Fruit fly (Drosophila melanogaster) whole organism, adult: ENCODE measurements around the gene CG32572.

Experiments used
- CG11617 ChIP-seq: fragments of 200-800 bp; sonication (Bioruptor generic); optimal IDR thresholded peaks from 2 replicates; lab custom pipeline; 2017; ENCODE audit warnings: mild to moderate bottlenecking, missing biosample characterization, missing genetic modification reagents, missing genetic modification characterization
- CG12768 ChIP-seq: fragments of 200-800 bp; sonication (Bioruptor generic); optimal IDR thresholded peaks from 2 replicates; lab custom pipeline; 2017; ENCODE audit warnings: missing biosample characterization, missing genetic modification characterization, mild to moderate bottlenecking, moderate library complexity, missing genetic modification reagents
- CG14711 ChIP-seq: fragments of 200-800 bp; sonication (Bioruptor generic); optimal IDR thresholded peaks from 2 replicates; lab custom pipeline; 2018; ENCODE audit warnings: missing biosample characterization, mild to moderate bottlenecking, missing genetic modification characterization, moderate library complexity
- CG1620 ChIP-seq: fragments of 200-800 bp; sonication (Bioruptor generic); optimal IDR thresholded peaks from 2 replicates; lab custom pipeline; 2016; ENCODE audit warnings: missing biosample characterization, missing genetic modification characterization
- CG33017 ChIP-seq: fragments of 200-800 bp; sonication (Bioruptor generic); optimal IDR thresholded peaks from 2 replicates; lab custom pipeline; 2018; ENCODE audit warnings: missing biosample characterization, mild to moderate bottlenecking, missing genetic modification characterization, moderate library complexity
- CG5204 ChIP-seq: fragments of 200-800 bp; sonication (Bioruptor generic); optimal IDR thresholded peaks from 2 replicates; lab custom pipeline; 2016; ENCODE audit warnings: missing biosample characterization, missing genetic modification characterization
- CG7045 ChIP-seq: fragments of 200-800 bp; sonication (Bioruptor generic); optimal IDR thresholded peaks from 2 replicates; lab custom pipeline; 2017; ENCODE audit warnings: missing biosample characterization, mild to moderate bottlenecking, missing genetic modification characterization
- CG7101 ChIP-seq: fragments of 200-800 bp; sonication (Bioruptor generic); optimal IDR thresholded peaks from 2 replicates; lab custom pipeline; 2018; ENCODE audit warnings: missing biosample characterization, mild to moderate bottlenecking, missing genetic modification characterization, moderate library complexity
- Clk ChIP-seq: fragments of 200-800 bp; sonication (Bioruptor generic); optimal IDR thresholded peaks from 2 replicates; lab custom pipeline; 2017; ENCODE audit warnings: missing biosample characterization, missing genetic modification characterization
- Crg-1 ChIP-seq: fragments of 200-800 bp; sonication (Bioruptor generic); optimal IDR thresholded peaks from 2 replicates; lab custom pipeline; 2016; ENCODE audit warnings: missing biosample characterization, missing genetic modification characterization
- Hr96 ChIP-seq: fragments of 200-800 bp; sonication (Bioruptor generic); optimal IDR thresholded peaks from 2 replicates; lab custom pipeline; 2016; ENCODE audit warnings: missing biosample characterization, missing genetic modification characterization
- Mnt ChIP-seq: fragments of 200-800 bp; sonication (Bioruptor generic); optimal IDR thresholded peaks from 2 replicates; lab custom pipeline; 2016; ENCODE audit warnings: missing biosample characterization, mild to moderate bottlenecking, missing genetic modification characterization
- bab1 ChIP-seq: fragments of 200-800 bp; sonication (Bioruptor generic); optimal IDR thresholded peaks from 3 replicates; lab custom pipeline; 2019; ENCODE audit warnings: missing biosample characterization, mild to moderate bottlenecking, missing genetic modification characterization, moderate library complexity
- cic ChIP-seq: fragments of 200-800 bp; sonication (Bioruptor generic); optimal IDR thresholded peaks from 2 replicates; lab custom pipeline; 2017; ENCODE audit warnings: missing biosample characterization, mild to moderate bottlenecking, missing genetic modification characterization, moderate library complexity
- cnc ChIP-seq, 2 experiments: fragments of >200 bp; optimal IDR thresholded peaks; 2 replicates each; lab custom pipeline; 2017
- kay ChIP-seq: fragments of 200-800 bp; sonication (Bioruptor generic); peaks from one replicate; lab custom pipeline; 2016; ENCODE audit warnings: missing biosample characterization, missing genetic modification characterization, borderline replicate concordance
- ovo ChIP-seq: fragments of 200-800 bp; sonication (Bioruptor generic); optimal IDR thresholded peaks from 2 replicates; lab custom pipeline; 2016; ENCODE audit warnings: missing biosample characterization, missing genetic modification characterization
- pad ChIP-seq: fragments of 200-800 bp; sonication (Bioruptor generic); optimal IDR thresholded peaks from 3 replicates; lab custom pipeline; 2017; ENCODE audit warnings: missing biosample characterization, missing genetic modification characterization, mild to moderate bottlenecking, moderate library complexity, missing genetic modification reagents
- tj ChIP-seq: fragments of 200-800 bp; sonication (Bioruptor generic); optimal IDR thresholded peaks from 3 replicates; lab custom pipeline; 2017; ENCODE audit warnings: missing biosample characterization, mild to moderate bottlenecking, missing genetic modification characterization, moderate library complexity
- toe ChIP-seq: fragments of 200-800 bp; sonication (Bioruptor generic); optimal IDR thresholded peaks from 2 replicates; lab custom pipeline; 2016; ENCODE audit warnings: missing biosample characterization, missing genetic modification characterization

Gene CG32572

DNA sequence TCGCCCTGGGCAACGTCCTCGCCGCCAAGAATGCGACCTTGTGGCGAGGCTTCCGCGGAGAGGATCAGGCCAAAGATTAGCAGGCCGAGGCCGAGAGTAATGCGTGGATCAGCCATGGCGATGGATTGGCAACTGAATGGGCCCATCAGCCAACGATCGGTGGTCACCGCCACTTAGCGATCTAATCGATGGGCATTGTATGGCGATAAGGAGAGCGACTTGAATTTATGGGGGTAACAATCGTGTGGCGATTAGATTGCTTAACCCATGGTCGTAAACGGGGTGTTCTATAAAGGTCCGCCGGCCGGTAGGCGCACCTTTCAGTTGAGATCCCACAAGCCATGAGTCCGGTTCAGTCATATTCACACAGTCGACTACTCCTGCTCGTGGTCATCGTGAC lies 17.2 kb upstream of the CG32572 start, which contains the start of the genes CG9673 and CG4653:
Gene CG9673 (minus strand): TSS at position 138 of the 400 bp plus-strand sequence.
Gene CG4653 (plus strand): TSS at position 335 of the 400 bp plus-strand sequence.
- TF ChIP-seq cic (GFP tag; lab: Kevin White, UChicago) (peak; percentile 23), Mnt (peak; percentile 34), bab1 (GFP tag; lab: Kevin White, UChicago) (no peak)

dm6 chrX:16706774-16707173 lies 14.2 kb upstream of the CG32572 start, which contains the start of gene CG9672:
TSS of gene CG9672 (minus strand) at chrX:16706874.
- TF ChIP-seq pad (GFP tag; lab: Kevin White, UChicago) (no peak), ovo (GFP tag; lab: Kevin White, UChicago) (no peak), kay (GFP tag; lab: Kevin White, UChicago) (no peak), CG7101 (tag; lab: Kevin White, UChicago) (no peak), Clk (GFP tag; lab: Kevin White, UChicago) (no peak), tj (no peak), cnc (optimal IDR thresholded peaks at IDR 0.05; lab: Kevin White, UChicago) (no peak), CG14711 (tag; lab: Kevin White, UChicago) (no peak), CG5204 (GFP tag; lab: Kevin White, UChicago) (no peak)

DNA sequence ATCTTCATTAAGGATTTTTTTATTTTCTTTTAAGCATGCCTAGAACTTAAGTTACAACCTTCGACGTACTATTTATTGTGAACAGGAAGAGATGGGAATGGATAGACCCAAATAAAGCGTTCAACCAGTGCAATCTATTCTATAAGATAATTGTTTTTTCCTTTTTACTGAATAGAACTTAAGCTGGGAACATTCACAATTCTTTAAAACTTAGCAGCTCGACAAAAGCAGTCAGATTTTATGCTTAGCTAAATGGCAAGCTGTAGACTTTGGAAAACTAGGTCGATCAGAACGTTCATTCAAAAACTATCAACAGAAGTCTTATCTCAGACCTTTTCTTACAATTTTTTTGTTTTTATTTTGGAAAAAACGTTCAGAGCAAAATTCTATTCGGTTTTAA lies 10.0 kb upstream of the CG32572 start, which contains the start of gene CG13008:
Gene CG13008 (plus strand): TSS at position 301 of the 400 bp plus-strand sequence.
- no peak for TF ChIP-seq Crg-1 (GFP tag; lab: Kevin White, UChicago)
- TF ChIP-seq bab1 (GFP tag; lab: Kevin White, UChicago), result no peak
- TF ChIP-seq cnc (optimal IDR thresholded peaks at IDR 0.05; lab: Kevin White, UChicago), result no peak
- no peak for TF ChIP-seq toe (GFP tag; lab: Kevin White, UChicago)
- no peak for TF ChIP-seq CG12768 (GFP tag; lab: Kevin White, UChicago)
- TF ChIP-seq CG11617, result no peak
- no peak for TF ChIP-seq kay (GFP tag; lab: Kevin White, UChicago)
- no peak for TF ChIP-seq CG1620 (GFP tag; lab: Kevin White, UChicago)
- no peak for TF ChIP-seq CG14711 (tag; lab: Kevin White, UChicago)
- TF ChIP-seq Clk (GFP tag; lab: Kevin White, UChicago), result no peak
- no peak for TF ChIP-seq CG7101 (tag; lab: Kevin White, UChicago)
- no peak for TF ChIP-seq CG33017 (tag; lab: Kevin White, UChicago)
- TF ChIP-seq Hr96, result no peak
- no peak for TF ChIP-seq pad (GFP tag; lab: Kevin White, UChicago)
- TF ChIP-seq CG5204 (GFP tag; lab: Kevin White, UChicago), result no peak
- no peak for TF ChIP-seq ovo (GFP tag; lab: Kevin White, UChicago)
- TF ChIP-seq cic (GFP tag; lab: Kevin White, UChicago), result no peak

DNA sequence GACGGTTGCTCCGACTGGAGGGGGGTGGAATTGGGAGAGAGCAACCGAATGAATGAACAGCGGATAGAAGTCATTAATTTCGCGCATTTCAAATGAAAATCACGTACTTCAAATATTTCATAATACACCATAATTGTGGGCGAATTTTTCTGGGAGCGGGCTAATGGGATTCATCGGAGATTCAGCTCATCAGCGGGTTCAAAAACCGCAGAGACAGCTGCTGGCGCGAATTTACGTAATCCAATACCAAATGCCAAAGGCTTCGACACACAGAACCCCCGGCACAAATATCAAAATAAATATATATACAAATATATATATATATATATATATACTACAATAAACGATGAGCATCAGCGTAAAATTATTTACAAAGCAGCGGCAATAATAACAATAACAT lies 4.3 kb upstream of the CG32572 start:
- TF ChIP-seq CG11617 (no peak), cic (GFP tag; lab: Kevin White, UChicago) (no peak), Crg-1 (GFP tag; lab: Kevin White, UChicago) (no peak), CG12768 (GFP tag; lab: Kevin White, UChicago) (no peak), CG7101 (tag; lab: Kevin White, UChicago) (no peak), ovo (GFP tag; lab: Kevin White, UChicago) (no peak), toe (GFP tag; lab: Kevin White, UChicago) (no peak), CG14711 (tag; lab: Kevin White, UChicago) (no peak), bab1 (GFP tag; lab: Kevin White, UChicago) (no peak), kay (GFP tag; lab: Kevin White, UChicago) (no peak), Hr96 (no peak), CG7045 (no peak), pad (GFP tag; lab: Kevin White, UChicago) (no peak)

DNA sequence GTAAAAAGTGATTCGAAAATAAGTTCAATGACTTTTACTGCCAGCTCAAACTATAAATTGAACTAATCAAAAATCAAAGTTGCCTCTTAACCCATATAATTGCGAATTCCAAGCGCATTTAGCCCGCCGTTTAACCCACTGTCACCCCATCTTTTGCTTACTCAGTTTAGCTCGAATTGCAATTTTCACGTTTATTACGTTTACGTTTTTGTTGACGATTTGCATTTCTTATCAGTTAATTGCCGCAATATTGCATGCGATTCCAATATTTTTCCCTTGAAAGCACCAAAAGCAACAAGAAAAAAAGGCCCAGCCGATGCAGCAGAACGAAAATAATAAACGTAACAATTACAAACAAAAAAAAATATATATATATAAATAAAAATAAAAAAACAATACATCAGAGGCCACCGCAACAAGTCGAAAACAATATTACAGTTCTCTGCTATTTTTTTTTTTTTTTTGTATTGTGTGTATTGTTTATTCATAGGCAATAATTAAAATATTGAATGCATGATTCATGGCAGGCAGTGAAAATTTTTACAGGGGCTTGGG lies 2.7 kb upstream of the CG32572 start:
- TF ChIP-seq cic (GFP tag; lab: Kevin White, UChicago) (peak; percentile 37), CG33017 (tag; lab: Kevin White, UChicago) (peak; percentile 5), kay (GFP tag; lab: Kevin White, UChicago) (no peak), tj (peak; percentile 98)

- TF ChIP-seq CG7045 (no peak), CG7101 (tag; lab: Kevin White, UChicago) (peak; percentile 52), Clk (GFP tag; lab: Kevin White, UChicago) (no peak), pad (GFP tag; lab: Kevin White, UChicago) (peak; percentile 63), CG11617 (peak; percentile 32), tj (no peak), Hr96 (no peak), CG33017 (tag; lab: Kevin White, UChicago) (peak; percentile 22), CG5204 (GFP tag; lab: Kevin White, UChicago) (peak; percentile 21), bab1 (GFP tag; lab: Kevin White, UChicago) (peak; percentile 43), ovo (GFP tag; lab: Kevin White, UChicago) (no peak), toe (GFP tag; lab: Kevin White, UChicago) (peak; percentile 5), cic (GFP tag; lab: Kevin White, UChicago) (no peak), CG1620 (GFP tag; lab: Kevin White, UChicago) (no peak), CG12768 (GFP tag; lab: Kevin White, UChicago) (no peak)
Observed at dm6 chrX:16723203-16724173, 2.5 kb downstream of the CG32572 start.
